Worm (Caenorhabditis elegans) whole organism, L1 larva: ENCODE measurements around the gene cla-1.

Experiments
- C04F5.9 ChIP-seq: sonication (generic microtip); optimal IDR thresholded peaks from 2 replicates; lab custom pipeline; 2016; ENCODE audit warnings: missing genetic modification characterization, missing compliant biosample characterization
- C16A3.4 ChIP-seq: fragments of 150-350 bp; optimal IDR thresholded peaks from 2 replicates; lab custom pipeline; 2014; ENCODE audit warnings: missing biosample characterization, missing genetic modification characterization
- C34B4.2 ChIP-seq: sonication (generic microtip); optimal IDR thresholded peaks from 2 replicates; lab custom pipeline; 2017; ENCODE audit warnings: mild to moderate bottlenecking, missing genetic modification characterization, missing compliant biosample characterization
- F16B12.6 ChIP-seq: fragments of 150-350 bp; optimal IDR thresholded peaks from 2 replicates; lab custom pipeline; 2014; ENCODE audit warnings: missing biosample characterization, missing genetic modification characterization
- aha-1 ChIP-seq: fragments of 150-350 bp; optimal IDR thresholded peaks from 2 replicates; lab custom pipeline; 2014; ENCODE audit warnings: missing biosample characterization, missing genetic modification characterization
- alr-1 ChIP-seq: fragments of 200-800 bp; sonication (Bioruptor generic); optimal IDR thresholded peaks from 2 replicates; lab custom pipeline; 2018; ENCODE audit warnings: borderline replicate concordance, mild to moderate bottlenecking, missing genetic modification characterization, missing compliant biosample characterization
- ama-1 ChIP-seq: fragments of 150-350 bp; optimal IDR thresholded peaks from 2 replicates; lab custom pipeline; 2014
- blmp-1 ChIP-seq: fragments of 150-350 bp; optimal IDR thresholded peaks from 2 replicates; lab custom pipeline; 2014; ENCODE audit warnings: missing biosample characterization, missing genetic modification characterization
- ceh-8 ChIP-seq: fragments of 200-800 bp; sonication (Bioruptor generic); optimal IDR thresholded peaks from 2 replicates; lab custom pipeline; 2018; ENCODE audit warnings: mild to moderate bottlenecking, missing genetic modification characterization, moderate library complexity, missing compliant biosample characterization
- ceh-82 ChIP-seq, 3 experiments: fragments of 150-350 bp in 1 of 3; sonication (generic microtip) in 2 of 3; optimal IDR thresholded peaks; 2 replicates each; lab custom pipeline; 2014 to 2017; ENCODE audit warnings: missing biosample characterization in 3 of 3, missing genetic modification characterization in 3 of 3
- dpl-1 ChIP-seq, 3 experiments: fragments of 150-350 bp in 2 of 3; sonication (generic microtip) in 1 of 3; optimal IDR thresholded peaks; 2 replicates each; lab custom pipeline; 2014 to 2017; ENCODE audit warnings: missing biosample characterization in 3 of 3, missing genetic modification characterization in 3 of 3, missing genetic modification reagents in 3 of 3
- dsc-1 ChIP-seq: sonication (generic microtip); optimal IDR thresholded peaks from 2 replicates; lab custom pipeline; 2016; ENCODE audit warnings: mild to moderate bottlenecking, missing genetic modification characterization, missing compliant biosample characterization
- efl-1 ChIP-seq, 4 experiments: fragments of 150-350 bp; optimal IDR thresholded peaks in 3 of 4; peaks in 1 of 4; 1 replicate in 1 of 4; 2 replicates in 3 of 4; lab custom pipeline; 2014; ENCODE audit warnings: missing biosample characterization in 2 of 4, missing genetic modification characterization in 2 of 4, missing genetic modification reagents in 2 of 4
- egl-13 ChIP-seq: sonication (generic microtip); optimal IDR thresholded peaks from 2 replicates; lab custom pipeline; 2016; ENCODE audit warnings: missing genotype, missing genetic modification reagents, missing genetic modification characterization, missing compliant biosample characterization
- fkh-4 ChIP-seq: sonication (generic microtip); optimal IDR thresholded peaks from 2 replicates; lab custom pipeline; 2016; ENCODE audit warnings: missing compliant biosample characterization, missing genetic modification characterization, borderline replicate concordance
- fkh-8 ChIP-seq: sonication (generic microtip); optimal IDR thresholded peaks from 2 replicates; lab custom pipeline; 2016; ENCODE audit warnings: mild to moderate bottlenecking, missing genetic modification characterization, missing compliant biosample characterization
- hlh-17 ChIP-seq: fragments of 200-800 bp; sonication (Bioruptor generic); optimal IDR thresholded peaks from 2 replicates; lab custom pipeline; 2018; ENCODE audit warnings: missing genetic modification characterization, mild to moderate bottlenecking, missing compliant biosample characterization, moderate library complexity, borderline replicate concordance
- hlh-4 ChIP-seq: sonication (generic microtip); optimal IDR thresholded peaks from 2 replicates; lab custom pipeline; 2016; ENCODE audit warnings: mild to moderate bottlenecking, missing genetic modification characterization, missing compliant biosample characterization
- irx-1 ChIP-seq: sonication (generic microtip); optimal IDR thresholded peaks from 2 replicates; lab custom pipeline; 2016; ENCODE audit warnings: missing genetic modification characterization, missing compliant biosample characterization
- isw-1 ChIP-seq: fragments of 200-800 bp; sonication (Bioruptor generic); IDR thresholded peaks from 2 replicates; pipeline ENCODE4 v1.3.6; 2022; ENCODE audit warnings: missing genetic modification characterization, missing compliant biosample characterization
- lin-13 ChIP-seq: fragments of 150-350 bp; optimal IDR thresholded peaks from 2 replicates; lab custom pipeline; 2014; ENCODE audit warnings: missing biosample characterization, missing genetic modification reagents, missing genetic modification characterization
- lin-14 ChIP-seq: fragments of 200-800 bp; sonication (Bioruptor generic); optimal IDR thresholded peaks from 2 replicates; lab custom pipeline; 2018; ENCODE audit warnings: mild to moderate bottlenecking, missing genetic modification characterization, moderate library complexity, missing compliant biosample characterization
- lin-15B ChIP-seq: fragments of 150-350 bp; sonication (generic microtip); optimal IDR thresholded peaks from 3 replicates; lab custom pipeline; 2014; ENCODE audit warnings: missing biosample characterization, missing genetic modification characterization
- lin-39 ChIP-seq: fragments of 150-350 bp; optimal IDR thresholded peaks from 2 replicates; lab custom pipeline; 2014; ENCODE audit warnings: missing biosample characterization, missing genetic modification reagents, missing genetic modification characterization
- lsy-2 ChIP-seq, 2 experiments: fragments of 150-350 bp; optimal IDR thresholded peaks; 2 replicates each; lab custom pipeline; 2014; ENCODE audit warnings: missing biosample characterization in 2 of 2, missing genetic modification characterization in 2 of 2
- mab-9 ChIP-seq: fragments of 200-800 bp; sonication (Bioruptor generic); IDR thresholded peaks from 2 replicates; pipeline ENCODE4 v1.3.6; 2022; ENCODE audit warnings: missing genetic modification reagents, missing genetic modification characterization, missing compliant biosample characterization
- mef-2 ChIP-seq: fragments of 150-350 bp; optimal IDR thresholded peaks from 2 replicates; lab custom pipeline; 2014; ENCODE audit warnings: missing biosample characterization, missing genetic modification characterization
- mep-1 ChIP-seq: fragments of 150-350 bp; optimal IDR thresholded peaks from 2 replicates; lab custom pipeline; 2014; ENCODE audit warnings: missing biosample characterization, missing genetic modification characterization
- nhr-12 ChIP-seq: sonication (generic microtip); optimal IDR thresholded peaks from 2 replicates; lab custom pipeline; 2017; ENCODE audit warnings: missing biosample characterization, missing genetic modification characterization
- nhr-19 ChIP-seq: fragments of 200-800 bp; sonication (Bioruptor generic); conservative IDR thresholded peaks from 2 replicates; pipeline ENCODE4 v1.3.6; 2022; ENCODE audit warnings: missing genetic modification characterization, missing compliant biosample characterization
- nhr-20 ChIP-seq: sonication (generic microtip); optimal IDR thresholded peaks from 2 replicates; lab custom pipeline; 2016; ENCODE audit warnings: mild to moderate bottlenecking, missing genetic modification characterization, missing compliant biosample characterization
- nhr-237 ChIP-seq: fragments of 150-350 bp; optimal IDR thresholded peaks from 2 replicates; lab custom pipeline; 2014; ENCODE audit warnings: missing biosample characterization, missing genetic modification characterization
- nhr-28 ChIP-seq: fragments of 150-350 bp; optimal IDR thresholded peaks from 2 replicates; lab custom pipeline; 2014; ENCODE audit warnings: missing biosample characterization, missing genetic modification characterization
- nhr-47 ChIP-seq: sonication (generic microtip); optimal IDR thresholded peaks from 2 replicates; lab custom pipeline; 2016; ENCODE audit warnings: mild to moderate bottlenecking, missing genetic modification characterization, moderate library complexity, missing compliant biosample characterization
- nhr-71 ChIP-seq: sonication (generic microtip); optimal IDR thresholded peaks from 2 replicates; lab custom pipeline; 2016; ENCODE audit warnings: mild to moderate bottlenecking, missing genetic modification characterization, moderate library complexity, missing compliant biosample characterization
- nhr-77 ChIP-seq: fragments of 150-350 bp; optimal IDR thresholded peaks from 2 replicates; lab custom pipeline; 2014; ENCODE audit warnings: missing biosample characterization, missing genetic modification characterization
- nhr-84 ChIP-seq: sonication (generic microtip); optimal IDR thresholded peaks from 2 replicates; lab custom pipeline; 2017; ENCODE audit warnings: missing biosample characterization, missing genetic modification characterization
- nhr-85 ChIP-seq: sonication (generic microtip); peaks from one replicate; lab custom pipeline; 2016; ENCODE audit warnings: missing genetic modification characterization, inconsistent platforms, missing compliant biosample characterization
- pax-3 ChIP-seq: fragments of 200-800 bp; sonication (Bioruptor generic); optimal IDR thresholded peaks from 2 replicates; lab custom pipeline; 2018; ENCODE audit warnings: mild to moderate bottlenecking, missing genetic modification characterization, moderate library complexity, missing compliant biosample characterization
- pqm-1 ChIP-seq: sonication (generic microtip); optimal IDR thresholded peaks from 3 replicates; lab custom pipeline; 2017; ENCODE audit warnings: missing biosample characterization, missing genetic modification characterization
- rnt-1 ChIP-seq: sonication (generic microtip); optimal IDR thresholded peaks from 2 replicates; lab custom pipeline; 2016; ENCODE audit warnings: mild to moderate bottlenecking, missing genetic modification characterization, moderate library complexity, missing compliant biosample characterization
- skn-1 ChIP-seq: fragments of 150-350 bp; optimal IDR thresholded peaks from 2 replicates; lab custom pipeline; 2014; ENCODE audit warnings: missing biosample characterization, missing genetic modification characterization
- sptf-1 ChIP-seq: fragments of 150-350 bp; optimal IDR thresholded peaks from 2 replicates; lab custom pipeline; 2014; ENCODE audit warnings: missing biosample characterization, missing genetic modification characterization
- unc-30 ChIP-seq: sonication (generic microtip); optimal IDR thresholded peaks from 2 replicates; lab custom pipeline; 2017; ENCODE audit warnings: missing biosample characterization, missing genetic modification characterization
- unc-86 ChIP-seq: sonication (generic microtip); optimal IDR thresholded peaks from 2 replicates; lab custom pipeline; 2016; ENCODE audit warnings: missing genetic modification characterization, missing compliant biosample characterization
- zag-1 ChIP-seq: fragments of 150-350 bp; optimal IDR thresholded peaks from 2 replicates; lab custom pipeline; 2014; ENCODE audit warnings: missing biosample characterization, missing genetic modification characterization
- zip-4 ChIP-seq: fragments of 200-800 bp; sonication (Bioruptor generic); optimal IDR thresholded peaks from 2 replicates; lab custom pipeline; 2018; ENCODE audit warnings: mild to moderate bottlenecking, missing genetic modification characterization, moderate library complexity, missing compliant biosample characterization
- ztf-4 ChIP-seq: fragments of 150-350 bp; optimal IDR thresholded peaks from 2 replicates; lab custom pipeline; 2014; ENCODE audit warnings: missing biosample characterization, missing genetic modification characterization

Gene cla-1

ce11 chrIV:7620450-7620849 lies 31.7 kb downstream of the cla-1 start:
- TF ChIP-seq ceh-82 (tag; optimal IDR thresholded peaks at IDR 0.05; lab: Kevin White, UChicago) (peak in 1 of 3 experiments; percentile 1), ceh-8 (GFP tag; lab: Kevin White, UChicago) (no peak), hlh-17 (GFP tag; lab: Kevin White, UChicago) (no peak), ama-1 (no peak), nhr-19 (GFP tag; lab: Robert Waterston, UW) (no peak), dsc-1 (no peak), lin-14 (GFP tag; lab: Kevin White, UChicago) (peak; percentile 54), C04F5.9 (no peak), unc-86 (no peak), efl-1 (optimal IDR thresholded peaks at IDR 0.05; lab: Kevin White, UChicago) (no peak), efl-1 (GFP tag; optimal IDR thresholded peaks at IDR 0.05 in 1 of 2; lab: Kevin White, UChicago) (peak in 1 of 2 experiments; percentile 76), unc-30 (tag; lab: Kevin White, UChicago) (no peak)

DNA sequence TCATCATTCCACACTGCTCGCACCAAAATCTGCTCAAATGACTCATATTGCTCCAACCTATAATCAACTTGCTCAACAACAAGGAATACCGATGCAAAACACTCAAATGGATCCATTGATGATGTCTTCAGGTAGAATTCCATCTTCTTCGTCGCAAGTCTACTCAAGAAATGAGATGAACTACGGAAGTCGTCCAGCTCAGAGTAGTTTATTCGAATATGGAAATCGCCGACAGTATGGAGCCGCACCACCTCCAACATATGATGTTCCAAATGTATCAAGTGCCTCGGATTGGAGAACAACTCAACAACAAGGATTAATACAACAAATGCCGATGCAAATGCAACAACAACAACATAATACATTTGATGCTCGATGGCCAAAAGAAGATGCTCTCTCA lies 34.3 kb downstream of the cla-1 start:
- TF ChIP-seq nhr-85 (tag; lab: Kevin White, UChicago) (no peak), aha-1 (no peak), nhr-28 (tag; lab: Kevin White, UChicago) (no peak), ama-1 (no peak), fkh-4 (tag; lab: Kevin White, UChicago) (no peak), unc-30 (tag; lab: Kevin White, UChicago) (no peak), efl-1 (optimal IDR thresholded peaks at IDR 0.05; lab: Kevin White, UChicago) (no peak), efl-1 (GFP tag; optimal IDR thresholded peaks at IDR 0.05 in 1 of 2; lab: Kevin White, UChicago) (no peak), F16B12.6 (tag; lab: Kevin White, UChicago) (no peak), nhr-12 (tag; lab: Kevin White, UChicago) (no peak), C34B4.2 (tag; lab: Kevin White, UChicago) (no peak), mep-1 (no peak), lin-13 (GFP tag; lab: Kevin White, UChicago) (no peak), nhr-237 (no peak), nhr-77 (tag; lab: Kevin White, UChicago) (no peak), pax-3 (tag; lab: Kevin White, UChicago) (no peak), lin-39 (tag; lab: Kevin White, UChicago) (no peak), alr-1 (tag; lab: Kevin White, UChicago) (no peak)

- TF ChIP-seq ztf-4 (tag; lab: Kevin White, UChicago): no peak
- no peak for TF ChIP-seq dsc-1
- TF ChIP-seq isw-1 (GFP tag; lab: Robert Waterston, UW): no peak
- peak; percentile 31 for TF ChIP-seq nhr-47 (tag; lab: Kevin White, UChicago)
- no peak for TF ChIP-seq nhr-19 (GFP tag; lab: Robert Waterston, UW)
- peak; percentile 13 for TF ChIP-seq nhr-71
- TF ChIP-seq nhr-20: no peak
- no peak for TF ChIP-seq skn-1 (tag; lab: Kevin White, UChicago)
- peak in 1 of 2 experiments; percentile 3 for TF ChIP-seq lsy-2 (tag; optimal IDR thresholded peaks at IDR 0.05; lab: Kevin White, UChicago)
- no peak for TF ChIP-seq hlh-17 (GFP tag; lab: Kevin White, UChicago)
- TF ChIP-seq lin-15B: no peak
- TF ChIP-seq C16A3.4 (tag; lab: Kevin White, UChicago): no peak
- TF ChIP-seq ceh-8 (GFP tag; lab: Kevin White, UChicago): no peak
- no peak for TF ChIP-seq zag-1 (tag; lab: Kevin White, UChicago)
- no peak for TF ChIP-seq rnt-1 (tag; lab: Kevin White, UChicago)
- TF ChIP-seq ama-1: no peak
- peak in 1 of 3 experiments; percentile 20 for TF ChIP-seq ceh-82 (tag; optimal IDR thresholded peaks at IDR 0.05; lab: Kevin White, UChicago)
- no peak for TF ChIP-seq mep-1
- no peak for TF ChIP-seq irx-1
- no peak for TF ChIP-seq sptf-1 (tag; lab: Kevin White, UChicago)
- TF ChIP-seq F16B12.6 (tag; lab: Kevin White, UChicago): no peak
- TF ChIP-seq fkh-8 (tag; lab: Kevin White, UChicago): no peak
- TF ChIP-seq zip-4: no peak
- peak; percentile 63 for TF ChIP-seq lin-14 (GFP tag; lab: Kevin White, UChicago)
- TF ChIP-seq lin-39 (tag; lab: Kevin White, UChicago): no peak
- TF ChIP-seq dpl-1 (GFP tag; optimal IDR thresholded peaks at IDR 0.05; lab: Kevin White, UChicago): no peak
- no peak for TF ChIP-seq hlh-4 (tag; lab: Kevin White, UChicago)
- no peak for TF ChIP-seq nhr-84 (tag; lab: Kevin White, UChicago)
- TF ChIP-seq pax-3 (tag; lab: Kevin White, UChicago): no peak
- TF ChIP-seq blmp-1: no peak
- no peak for TF ChIP-seq pqm-1 (tag; lab: Kevin White, UChicago)
- peak; percentile 60 for TF ChIP-seq egl-13 (tag; lab: Kevin White, UChicago)
- TF ChIP-seq mab-9 (GFP tag; lab: Robert Waterston, UW): no peak
- no peak for TF ChIP-seq mef-2
- TF ChIP-seq efl-1 (optimal IDR thresholded peaks at IDR 0.05; lab: Kevin White, UChicago): peak in 1 of 2 experiments; percentile 11
- no peak for TF ChIP-seq efl-1 (GFP tag; optimal IDR thresholded peaks at IDR 0.05 in 1 of 2; lab: Kevin White, UChicago)
Measured at ce11 chrIV:7623868-7624267, 35.1 kb downstream of the cla-1 start.
